Worm (Caenorhabditis elegans) whole organism, L3 larva: ENCODE results near the gene T16H12.3.

ENCODE experiments used
- R02D3.7 ChIP-seq: fragments of 150-350 bp; optimal IDR thresholded peaks from 2 replicates; lab custom pipeline; 2014; ENCODE audit warnings: missing biosample characterization, missing genetic modification characterization
- ceh-82 ChIP-seq: fragments of 150-350 bp; optimal IDR thresholded peaks from 2 replicates; lab custom pipeline; 2014; ENCODE audit warnings: missing biosample characterization, missing genetic modification characterization
- egl-27 ChIP-seq: sonication (generic microtip); optimal IDR thresholded peaks from 4 replicates; lab custom pipeline; 2017; ENCODE audit warnings: missing biosample characterization, missing genetic modification reagents, missing genetic modification characterization
- elt-2 ChIP-seq: sonication (generic microtip); optimal IDR thresholded peaks from 2 replicates; lab custom pipeline; 2016; ENCODE audit warnings: missing genetic modification reagents, mild to moderate bottlenecking, missing genetic modification characterization, missing compliant biosample characterization
- fkh-2 ChIP-seq: fragments of 150-350 bp; optimal IDR thresholded peaks from 2 replicates; lab custom pipeline; 2014; ENCODE audit warnings: missing biosample characterization, missing genetic modification reagents, missing genetic modification characterization
- lin-39 ChIP-seq: fragments of 150-350 bp; optimal IDR thresholded peaks from 2 replicates; lab custom pipeline; 2018; ENCODE audit warnings: missing biosample characterization, missing genetic modification reagents, missing genetic modification characterization
- nfya-1 ChIP-seq: sonication (generic microtip); optimal IDR thresholded peaks from 2 replicates; lab custom pipeline; 2017; ENCODE audit warnings: missing genetic modification characterization, mild to moderate bottlenecking, missing compliant biosample characterization, antibody characterized with exemption, moderate library complexity; ENCODE audit not compliant: insufficient read depth
- nhr-12 ChIP-seq: fragments of 150-350 bp; optimal IDR thresholded peaks from 2 replicates; lab custom pipeline; 2014; ENCODE audit warnings: missing biosample characterization, missing genetic modification characterization
- tbx-2 ChIP-seq: sonication (generic microtip); optimal IDR thresholded peaks from 2 replicates; lab custom pipeline; 2016; ENCODE audit warnings: mild to moderate bottlenecking, missing genetic modification characterization, missing compliant biosample characterization
- ztf-11 ChIP-seq: fragments of 150-350 bp; optimal IDR thresholded peaks from 2 replicates; lab custom pipeline; 2014; ENCODE audit warnings: missing biosample characterization, missing genetic modification characterization

DNA sequence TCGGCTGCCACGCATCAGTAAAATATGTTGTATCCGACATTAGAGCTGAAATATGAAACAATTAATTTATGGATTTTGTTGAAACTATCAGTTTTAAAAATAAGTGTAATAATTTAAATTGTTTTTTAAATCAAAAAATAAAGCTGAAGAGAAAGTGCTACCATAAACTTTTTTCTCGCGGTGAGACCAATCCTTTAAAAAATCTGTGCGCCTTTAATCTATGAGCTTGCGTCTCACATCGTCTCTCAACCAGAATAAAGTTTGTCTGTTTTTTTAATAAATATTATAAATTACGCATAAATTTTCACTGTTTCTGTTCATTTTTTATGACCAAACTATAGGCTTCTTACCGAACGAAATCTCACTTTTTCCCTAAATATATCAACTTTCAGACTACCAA lies at the start of gene T16H12.3:
- TF ChIP-seq nhr-12 (tag; lab: Kevin White, UChicago): no peak
- no peak for TF ChIP-seq fkh-2
- TF ChIP-seq ceh-82 (tag; lab: Kevin White, UChicago): no peak
- no peak for TF ChIP-seq lin-39
- no peak for TF ChIP-seq elt-2 (tag; lab: Kevin White, UChicago)
- no peak for TF ChIP-seq tbx-2 (tag; lab: Kevin White, UChicago)
- TF ChIP-seq ztf-11 (tag; lab: Kevin White, UChicago): no peak
- no peak for TF ChIP-seq egl-27 (tag; lab: Kevin White, UChicago)
- no peak for TF ChIP-seq R02D3.7 (tag; lab: Kevin White, UChicago)
- TF ChIP-seq nfya-1 (tag; lab: Kevin White, UChicago): no peak
